Worm (Caenorhabditis elegans) whole organism, young adult: ENCODE results near the gene C17A2.3.

Experiments used
- rcor-1 ChIP-seq: fragments of 200-800 bp; sonication (Bioruptor generic); IDR thresholded peaks from 2 replicates; pipeline ENCODE4 v1.3.6; 2022; ENCODE audit warnings: missing genetic modification reagents, missing genetic modification characterization, missing compliant biosample characterization
- unc-62 ChIP-seq: fragments of 150-350 bp; optimal IDR thresholded peaks from 2 replicates; lab custom pipeline; 2014; ENCODE audit warnings: missing biosample characterization, missing genetic modification reagents, missing genetic modification characterization

ce11 chrII:3852654-3853053 is 9.2 kb downstream of the C17A2.3 start, which contains the start of gene nhr-257:
- TF ChIP-seq unc-62 (no peak), rcor-1 (no peak)
